Worm (Caenorhabditis elegans): ENCODE results near the gene F38H4.6.

The F38H4.6 gene

DNA sequence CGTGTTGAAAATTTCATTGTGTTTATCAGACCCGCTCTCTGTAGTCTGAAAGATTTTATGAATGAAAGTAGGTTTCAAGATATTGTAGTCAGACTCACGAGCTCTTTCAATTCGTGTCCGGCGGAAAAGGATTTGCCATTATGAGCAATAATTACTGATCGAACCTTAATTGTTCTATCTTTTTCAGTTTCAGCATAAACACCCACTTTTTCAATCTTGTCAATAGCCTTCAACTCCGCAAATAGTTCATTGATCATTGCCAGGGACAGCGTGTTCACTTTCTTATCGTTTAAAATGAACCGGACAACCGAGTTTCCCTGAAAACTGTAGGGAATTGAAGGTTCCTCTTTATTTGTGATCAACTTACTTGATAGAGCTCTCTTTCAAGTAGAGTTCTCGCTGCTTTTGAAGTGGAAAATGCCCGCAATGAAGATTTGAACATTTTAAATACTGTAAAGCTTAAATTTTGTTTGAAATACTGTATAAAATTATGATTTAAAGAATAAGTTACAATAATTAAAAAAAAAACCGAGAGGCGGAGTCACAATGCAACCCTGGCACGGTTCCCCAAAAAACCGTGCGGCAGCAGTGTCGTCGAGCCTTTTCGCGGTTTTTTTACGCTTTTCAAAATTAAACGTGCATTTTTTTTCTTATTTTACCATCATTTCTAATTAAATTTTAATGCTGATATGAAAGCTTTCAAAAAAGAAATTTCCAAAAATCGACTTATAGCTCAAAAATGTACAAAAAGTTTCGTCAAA, 8.4 kb upstream of the F38H4.6 start, which contains the start of gene ech-2 (continued):
- no peak for TF ChIP-seq skn-1 (tag; optimal IDR thresholded peaks at IDR 0.05)
- no peak for TF ChIP-seq C04F5.9 (tag; optimal IDR thresholded peaks at IDR 0.05)
- TF ChIP-seq zag-1 (tag; optimal IDR thresholded peaks at IDR 0.05), result no peak
- TF ChIP-seq dsc-1 (tag; optimal IDR thresholded peaks at IDR 0.05), result no peak
- no peak for TF ChIP-seq mep-1 (tag; optimal IDR thresholded peaks at IDR 0.05)
- TF ChIP-seq fkh-8 (tag; optimal IDR thresholded peaks at IDR 0.05), result no peak
- TF ChIP-seq lsy-2 (tag; optimal IDR thresholded peaks at IDR 0.05), result peak; percentile 39 to 40
- TF ChIP-seq nhr-71 (tag; optimal IDR thresholded peaks at IDR 0.05), result peak; percentile 0
- no peak for TF ChIP-seq nhr-28 (tag; optimal IDR thresholded peaks at IDR 0.05)
- peak; percentile 17 to 48 for TF ChIP-seq lin-35 (GFP tag; optimal IDR thresholded peaks at IDR 0.05)
- TF ChIP-seq swsn-7 (tag; optimal IDR thresholded peaks at IDR 0.05), result peak; percentile 9
- no peak for TF ChIP-seq nhr-11 (tag; optimal IDR thresholded peaks at IDR 0.05)
- no peak for TF ChIP-seq nhr-77 (tag; optimal IDR thresholded peaks at IDR 0.05)
- TF ChIP-seq unc-30 (tag; optimal IDR thresholded peaks at IDR 0.05), result no peak
- TF ChIP-seq mef-2 (tag; optimal IDR thresholded peaks at IDR 0.05), result no peak
- no peak for TF ChIP-seq mab-9 (GFP tag; IDR thresholded peaks at IDR 0.05)
- TF ChIP-seq ztf-4 (tag; optimal IDR thresholded peaks at IDR 0.05), result no peak
- no peak for TF ChIP-seq F16B12.6 (tag; optimal IDR thresholded peaks at IDR 0.05)
- TF ChIP-seq efl-3 (GFP tag; optimal IDR thresholded peaks at IDR 0.05), result no peak
- TF ChIP-seq tbx-2 (tag; optimal IDR thresholded peaks at IDR 0.05), result no peak
- TF ChIP-seq fkh-10 (GFP tag; optimal IDR thresholded peaks at IDR 0.05), result no peak
- TF ChIP-seq hpl-2 (GFP tag; optimal IDR thresholded peaks at IDR 0.05), result no peak
- peak; percentile 7 for TF ChIP-seq ceh-90 (tag; optimal IDR thresholded peaks at IDR 0.05)
- no peak for TF ChIP-seq grh-1 (GFP tag; IDR thresholded peaks at IDR 0.05)
- no peak for TF ChIP-seq unc-62 (GFP tag; optimal IDR thresholded peaks at IDR 0.05)
- no peak for TF ChIP-seq sup-37 (GFP tag; optimal IDR thresholded peaks at IDR 0.05)
- TF ChIP-seq Y116A8C.19 (tag; optimal IDR thresholded peaks at IDR 0.05; ENCODE audit: borderline replicate concordance), result no peak

DNA sequence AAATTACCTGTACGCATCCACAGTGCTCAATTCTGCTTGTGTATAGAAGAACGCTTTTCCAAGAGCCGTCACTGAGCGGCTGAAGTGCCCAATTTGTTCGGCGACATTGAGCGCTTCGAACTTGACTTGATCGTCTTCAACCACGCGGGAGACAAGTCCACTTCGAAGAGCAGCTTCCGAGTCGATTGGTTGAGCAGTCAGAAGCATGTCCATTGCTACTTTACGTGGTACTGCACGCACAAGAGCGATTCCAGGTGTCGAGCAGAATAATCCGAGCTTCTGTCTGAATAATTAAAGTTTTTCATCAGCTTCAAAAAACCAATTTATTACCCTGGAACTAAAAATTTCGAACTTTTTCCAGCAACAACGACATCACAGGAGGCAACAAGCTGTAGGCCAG, 7.8 kb upstream of the F38H4.6 start:
- TF ChIP-seq snpc-4 (tag; optimal IDR thresholded peaks at IDR 0.05) (no peak), unc-98 (GFP tag; IDR thresholded peaks at IDR 0.05) (no peak), nhr-28 (tag; optimal IDR thresholded peaks at IDR 0.05) (no peak), nhr-71 (tag; optimal IDR thresholded peaks at IDR 0.05) (no peak), ceh-88 (GFP tag; IDR thresholded peaks at IDR 0.05) (no peak), nhr-20 (tag; optimal IDR thresholded peaks at IDR 0.05) (no peak), mep-1 (tag; optimal IDR thresholded peaks at IDR 0.05) (no peak)

DNA sequence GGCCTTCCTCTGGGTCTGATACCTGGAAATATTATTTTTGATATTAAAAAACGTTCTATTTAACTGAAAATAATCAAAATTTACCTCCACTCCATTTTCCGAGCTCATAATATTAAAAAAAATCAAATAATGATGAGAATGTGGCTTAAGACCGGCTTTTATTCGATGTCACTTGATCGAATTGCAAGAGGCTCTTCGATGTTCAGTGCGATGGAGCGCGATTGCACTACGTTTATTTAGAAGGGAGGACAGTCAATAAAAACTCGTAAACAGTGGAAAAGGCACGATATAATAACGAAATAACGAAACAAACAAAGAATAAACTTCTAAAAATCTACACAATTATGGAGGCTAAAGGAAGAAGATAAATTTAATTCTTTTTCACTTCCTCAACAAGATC, 7.1 kb upstream of the F38H4.6 start, which contains the start of gene tag-30:
TSS of gene tag-30 (minus strand) at position 383 of the 400 bp plus-strand sequence.
- TF ChIP-seq elt-2 (tag; optimal IDR thresholded peaks at IDR 0.05), result no peak
- no peak for TF ChIP-seq fkh-10 (GFP tag; optimal IDR thresholded peaks at IDR 0.05)
- TF ChIP-seq C16A3.4 (tag; optimal IDR thresholded peaks at IDR 0.05), result peak; percentile 67
- TF ChIP-seq sup-37 (GFP tag; optimal IDR thresholded peaks at IDR 0.05), result no peak
- TF ChIP-seq fos-1 (tag; optimal IDR thresholded peaks at IDR 0.05), result no peak
- TF ChIP-seq lin-35 (GFP tag; optimal IDR thresholded peaks at IDR 0.05), result peak; percentile 53 to 77
- TF ChIP-seq ceh-8 (GFP tag; optimal IDR thresholded peaks at IDR 0.05), result no peak
- no peak for TF ChIP-seq tlp-1 (tag; optimal IDR thresholded peaks at IDR 0.05)
- peak; percentile 43 for TF ChIP-seq xbp-1 (tag; optimal IDR thresholded peaks at IDR 0.05)
- no peak for TF ChIP-seq blmp-1 (tag; optimal IDR thresholded peaks at IDR 0.05)
- peak; percentile 13 for TF ChIP-seq F16B12.6 (tag; optimal IDR thresholded peaks at IDR 0.05)
- no peak for TF ChIP-seq ceh-90 (tag; optimal IDR thresholded peaks at IDR 0.05)
- no peak for TF ChIP-seq nhr-76 (tag; optimal IDR thresholded peaks at IDR 0.05)
- no peak for TF ChIP-seq nhr-28 (tag; optimal IDR thresholded peaks at IDR 0.05)
- TF ChIP-seq grh-1 (GFP tag; IDR thresholded peaks at IDR 0.05), result no peak
- no peak for TF ChIP-seq ceh-63 (GFP tag; optimal IDR thresholded peaks at IDR 0.05)
- TF ChIP-seq aly-2 (tag; optimal IDR thresholded peaks at IDR 0.05), result no peak
- TF ChIP-seq irx-1 (tag; optimal IDR thresholded peaks at IDR 0.05), result peak; percentile 19
- TF ChIP-seq aha-1 (tag; optimal IDR thresholded peaks at IDR 0.05), result no peak
- no peak for TF ChIP-seq sptf-1 (tag; optimal IDR thresholded peaks at IDR 0.05)
- TF ChIP-seq zip-4 (GFP tag; optimal IDR thresholded peaks at IDR 0.05), result no peak
- TF ChIP-seq unc-30 (tag; optimal IDR thresholded peaks at IDR 0.05), result no peak
- TF ChIP-seq nhr-20 (tag; optimal IDR thresholded peaks at IDR 0.05), result peak; percentile 46
- no peak for TF ChIP-seq efl-3 (GFP tag; optimal IDR thresholded peaks at IDR 0.05)
- TF ChIP-seq rnt-1 (tag; optimal IDR thresholded peaks at IDR 0.05), result peak; percentile 40
- no peak for TF ChIP-seq ets-5 (GFP tag; IDR thresholded peaks at IDR 0.05)
- TF ChIP-seq mdl-1 (tag; optimal IDR thresholded peaks at IDR 0.05), result no peak
- no peak for TF ChIP-seq nhr-85 (tag)
- TF ChIP-seq mep-1 (tag; optimal IDR thresholded peaks at IDR 0.05), result no peak
- TF ChIP-seq mab-9 (GFP tag; IDR thresholded peaks at IDR 0.05), result no peak
- TF ChIP-seq Y116A8C.19 (tag; optimal IDR thresholded peaks at IDR 0.05; ENCODE audit: borderline replicate concordance), result no peak
